Worm (Caenorhabditis elegans): ENCODE results near the gene lrx-1.

lrx-1 gene

DNA sequence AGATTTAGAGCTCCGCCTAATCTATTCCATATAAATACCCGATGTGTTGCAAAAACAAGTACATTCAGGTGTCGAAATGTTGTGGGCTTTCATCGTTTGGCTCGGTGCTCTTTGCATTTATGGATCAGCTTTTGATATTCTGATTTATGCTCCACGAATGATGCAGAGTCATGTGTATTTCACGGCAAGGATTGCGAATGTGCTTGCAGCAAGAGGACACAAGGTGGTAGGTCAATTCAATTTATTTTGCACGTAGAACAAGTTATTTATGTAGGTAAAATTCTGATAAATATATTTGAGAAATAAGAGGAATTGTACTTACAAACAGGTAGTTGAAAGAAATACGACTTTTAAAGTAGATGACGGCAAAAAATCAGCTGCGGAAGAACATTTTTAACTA, 6.5 kb downstream of the lrx-1 start, which contains the start of gene ugt-56:
Gene ugt-56 (plus strand): TSS at position 61 of the 400 bp plus-strand sequence.
- TF ChIP-seq dao-5 (tag; optimal IDR thresholded peaks at IDR 0.05) (no peak), W03F9.2 (tag; optimal IDR thresholded peaks at IDR 0.05) (no peak), him-1 (tag; optimal IDR thresholded peaks at IDR 0.05) (no peak)

ce11 chrV:12261377-12261776, 9.0 kb downstream of the lrx-1 start, which contains the start of gene tbb-6:
Gene tbb-6 (plus strand): TSS chrV:12261531.
- TF ChIP-seq W03F9.2 (tag; optimal IDR thresholded peaks at IDR 0.05): no peak
- TF ChIP-seq him-1 (tag; optimal IDR thresholded peaks at IDR 0.05): no peak
- TF ChIP-seq dao-5 (tag; optimal IDR thresholded peaks at IDR 0.05): no peak

DNA sequence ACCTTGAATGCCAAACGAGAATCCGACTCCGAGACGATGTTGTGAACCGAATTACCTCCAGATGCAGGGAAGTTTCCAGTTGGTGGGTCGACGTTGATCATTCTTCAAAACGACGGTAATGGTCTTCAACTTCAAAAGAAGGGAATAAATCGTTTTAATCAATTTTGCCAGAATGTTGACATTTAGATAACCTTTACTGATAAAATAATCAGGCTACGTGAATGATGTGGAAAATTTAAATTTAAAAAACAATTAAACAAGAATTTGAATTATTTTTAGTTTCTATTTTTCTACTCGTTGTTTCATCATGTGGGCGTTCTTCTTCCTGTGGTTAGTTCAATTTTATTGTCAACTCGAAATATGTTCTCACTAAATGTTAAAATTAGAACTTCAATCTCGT, 11.4 kb downstream of the lrx-1 start, which contains the start of gene ssp-35:
Gene ssp-35 (minus strand): TSS at position 101 of the 400 bp plus-strand sequence.
- no peak for TF ChIP-seq W03F9.2 (tag; optimal IDR thresholded peaks at IDR 0.05)
- TF ChIP-seq him-1 (tag; optimal IDR thresholded peaks at IDR 0.05): no peak
- TF ChIP-seq dao-5 (tag; optimal IDR thresholded peaks at IDR 0.05): no peak

ce11 chrV:12269272-12269767, 16.9 kb downstream of the lrx-1 start, which contains the start of gene twk-24:
Gene twk-24 (minus strand): TSS chrV:12269322.
- TF ChIP-seq dao-5 (tag; optimal IDR thresholded peaks at IDR 0.05) (no peak), him-1 (tag; optimal IDR thresholded peaks at IDR 0.05) (no peak)

DNA sequence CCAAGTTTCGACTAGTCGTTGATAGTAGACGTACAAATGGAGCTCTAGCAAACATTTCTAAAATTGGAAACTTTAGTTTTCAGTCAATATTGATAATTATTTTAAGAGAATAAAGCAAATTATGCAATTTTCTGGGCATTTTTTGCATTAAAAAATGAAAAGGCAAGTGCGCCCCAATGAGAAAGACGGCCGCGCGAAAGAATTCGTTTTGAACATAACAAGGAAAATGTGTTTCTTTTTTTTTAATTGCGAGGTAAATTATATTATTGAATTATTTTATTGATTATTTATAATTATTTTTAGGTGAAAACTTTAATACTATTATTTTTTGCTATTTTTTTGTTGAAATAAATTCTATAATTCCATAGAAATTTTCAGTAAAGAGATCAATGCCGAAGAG, 19.1 kb downstream of the lrx-1 start, which contains the start of the genes tsfm-1 and capg-2:
Gene tsfm-1 (minus strand): TSS at position 57 of the 400 bp plus-strand sequence.
Gene capg-2 (plus strand): TSS at position 379 of the 400 bp plus-strand sequence.
- no peak for TF ChIP-seq him-1 (tag; optimal IDR thresholded peaks at IDR 0.05)
- TF ChIP-seq W03F9.2 (tag; optimal IDR thresholded peaks at IDR 0.05): peak; percentile 19
- no peak for TF ChIP-seq dao-5 (tag; optimal IDR thresholded peaks at IDR 0.05)

DNA sequence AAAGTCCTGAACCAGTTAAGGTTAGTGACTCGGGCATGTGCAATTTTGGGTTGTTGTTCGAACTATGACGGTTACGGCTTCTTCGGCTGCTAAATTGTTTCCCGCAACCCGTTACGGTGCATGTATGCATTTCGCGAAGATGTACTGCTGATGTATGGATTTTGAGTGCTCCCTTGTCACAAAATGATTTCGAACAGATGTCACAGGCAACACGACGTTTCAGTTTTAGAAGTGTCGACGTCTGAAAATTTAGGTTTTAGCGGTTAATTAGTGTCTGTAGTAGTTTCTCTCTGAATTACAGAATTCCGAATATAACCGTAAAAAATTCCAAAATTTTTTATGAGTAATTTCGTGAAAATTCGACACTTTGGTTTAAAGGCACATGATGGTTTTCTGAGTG, 23.3 kb downstream of the lrx-1 start:
- TF ChIP-seq W03F9.2 (tag; optimal IDR thresholded peaks at IDR 0.05): no peak
- no peak for TF ChIP-seq dao-5 (tag; optimal IDR thresholded peaks at IDR 0.05)
- no peak for TF ChIP-seq him-1 (tag; optimal IDR thresholded peaks at IDR 0.05)

DNA sequence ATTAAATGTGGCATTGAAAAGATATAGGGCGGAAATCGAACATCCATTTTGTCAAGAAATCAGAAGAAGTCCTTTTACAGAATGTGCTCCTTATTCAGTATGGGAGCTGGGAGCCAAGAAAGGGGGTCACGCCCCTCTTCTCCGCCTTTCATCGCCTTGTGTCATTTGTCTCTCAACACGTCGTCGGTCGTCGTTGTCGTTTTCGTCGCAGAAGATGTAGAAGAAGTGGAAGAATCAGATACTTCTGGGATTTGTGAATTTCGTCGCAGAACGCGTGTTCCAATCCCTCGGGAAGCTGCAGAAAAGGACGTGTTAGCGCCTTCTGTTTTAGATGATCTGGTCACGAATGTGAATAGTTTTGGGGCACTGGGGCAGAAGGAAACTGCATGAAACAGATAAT, 24.6 kb downstream of the lrx-1 start, which contains the start of gene bnc-1:
Gene bnc-1 (minus strand): TSS at position 101 of the 400 bp plus-strand sequence.
- TF ChIP-seq him-1 (tag; optimal IDR thresholded peaks at IDR 0.05) (no peak), W03F9.2 (tag; optimal IDR thresholded peaks at IDR 0.05) (no peak), dao-5 (tag; optimal IDR thresholded peaks at IDR 0.05) (no peak)

ce11 chrV:12281508-12281907, 29.1 kb downstream of the lrx-1 start:
- TF ChIP-seq W03F9.2 (tag; optimal IDR thresholded peaks at IDR 0.05) (no peak), dao-5 (tag; optimal IDR thresholded peaks at IDR 0.05) (no peak), him-1 (tag; optimal IDR thresholded peaks at IDR 0.05) (no peak)

DNA sequence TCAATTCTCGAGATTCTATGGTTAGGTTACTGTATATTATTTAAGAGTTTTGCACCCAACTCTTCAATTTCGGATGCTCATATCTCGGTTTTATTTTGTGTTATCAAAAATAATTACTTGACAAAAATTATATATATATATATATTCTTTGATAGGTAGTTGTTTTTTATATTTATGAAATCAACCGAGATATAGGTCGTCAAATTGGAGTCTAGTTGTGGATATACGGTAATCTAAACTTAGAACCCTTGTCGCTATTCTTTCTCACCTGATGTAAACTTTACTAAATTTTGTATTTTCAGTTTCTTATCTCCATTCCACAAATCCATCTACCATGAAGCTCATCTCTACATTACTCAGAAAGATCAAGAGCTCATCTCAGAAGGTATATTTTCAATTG, 30.8 kb downstream of the lrx-1 start, which contains the start of gene F55C5.10:
Gene F55C5.10 (plus strand): TSS at position 301 of the 400 bp plus-strand sequence.
- TF ChIP-seq W03F9.2 (tag; optimal IDR thresholded peaks at IDR 0.05) (no peak), dao-5 (tag; optimal IDR thresholded peaks at IDR 0.05) (no peak), him-1 (tag; optimal IDR thresholded peaks at IDR 0.05) (no peak)

DNA sequence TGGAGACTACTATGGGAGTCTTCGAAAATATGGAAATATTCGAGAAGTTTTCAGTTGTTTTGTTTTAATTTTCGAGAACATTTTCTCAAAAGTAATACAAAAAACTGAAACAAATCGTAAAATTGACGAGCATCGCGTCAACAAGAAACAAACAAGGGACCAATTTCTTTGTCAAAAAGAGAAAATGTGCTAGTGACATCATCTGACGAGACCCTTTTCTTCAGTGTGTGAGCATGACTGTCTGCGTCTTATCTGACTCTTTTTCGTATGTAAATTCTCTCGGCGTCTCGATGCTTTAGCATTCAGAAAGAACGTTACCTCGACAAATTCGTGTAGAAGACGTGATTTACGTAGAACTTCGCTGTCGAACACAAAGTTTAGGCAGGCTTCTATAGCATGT, 35.3 kb downstream of the lrx-1 start:
- TF ChIP-seq W03F9.2 (tag; optimal IDR thresholded peaks at IDR 0.05) (no peak), him-1 (tag; optimal IDR thresholded peaks at IDR 0.05) (no peak), dao-5 (tag; optimal IDR thresholded peaks at IDR 0.05) (no peak)

ce11 chrV:12288577-12288976, 36.2 kb downstream of the lrx-1 start, which contains the start of gene rskd-1:
Gene rskd-1 (minus strand): TSS chrV:12288615.
- TF ChIP-seq him-1 (tag; optimal IDR thresholded peaks at IDR 0.05) (no peak), W03F9.2 (tag; optimal IDR thresholded peaks at IDR 0.05) (no peak), dao-5 (tag; optimal IDR thresholded peaks at IDR 0.05) (no peak)

ce11 chrV:12291587-12291986, 39.2 kb downstream of the lrx-1 start, which contains the start of the genes srpa-68 and srh-16:
Gene srpa-68 (minus strand): TSS chrV:12291658.
Gene srh-16 (plus strand): TSS chrV:12291861.
- TF ChIP-seq W03F9.2 (tag; optimal IDR thresholded peaks at IDR 0.05) (peak; percentile 92), dao-5 (tag; optimal IDR thresholded peaks at IDR 0.05) (no peak), him-1 (tag; optimal IDR thresholded peaks at IDR 0.05) (peak; percentile 73)

ce11 chrV:12294091-12294490, 41.7 kb downstream of the lrx-1 start:
- TF ChIP-seq W03F9.2 (tag; optimal IDR thresholded peaks at IDR 0.05) (no peak), him-1 (tag; optimal IDR thresholded peaks at IDR 0.05) (no peak), dao-5 (tag; optimal IDR thresholded peaks at IDR 0.05) (no peak)

DNA sequence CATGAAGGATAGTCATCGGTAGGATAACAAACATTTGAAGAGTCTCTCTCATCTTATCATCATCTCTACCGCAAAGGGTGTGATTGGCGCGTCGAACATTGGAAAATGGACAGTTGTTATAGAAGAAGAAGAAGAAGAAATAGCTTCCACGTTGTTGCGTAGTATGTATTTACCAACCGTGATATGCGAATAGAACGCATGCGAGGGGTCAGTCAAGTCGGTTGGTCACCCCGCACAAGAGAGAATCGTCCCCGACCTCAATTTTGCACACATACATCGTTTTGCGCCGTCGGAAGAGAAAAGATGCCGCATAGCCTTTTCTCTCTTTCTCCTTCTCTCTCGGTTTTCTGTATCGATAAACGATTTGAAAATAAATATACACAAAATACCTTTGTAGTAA, 42.6 kb downstream of the lrx-1 start:
- TF ChIP-seq him-1 (tag; optimal IDR thresholded peaks at IDR 0.05): no peak
- no peak for TF ChIP-seq dao-5 (tag; optimal IDR thresholded peaks at IDR 0.05)
- TF ChIP-seq W03F9.2 (tag; optimal IDR thresholded peaks at IDR 0.05): no peak

ce11 chrV:12295520-12295919, 43.1 kb downstream of the lrx-1 start:
- TF ChIP-seq dao-5 (tag; optimal IDR thresholded peaks at IDR 0.05) (no peak), him-1 (tag; optimal IDR thresholded peaks at IDR 0.05) (no peak), W03F9.2 (tag; optimal IDR thresholded peaks at IDR 0.05) (no peak)

Measured in whole organism, L4/young adult.